Worm (Caenorhabditis elegans): Measurements from ENCODE around the gene F37B12.1.

ce11 chrII:9014188-9014587 is 14.9 kb downstream of the F37B12.1 start:
- TF ChIP-seq lsy-2 (tag; optimal IDR thresholded peaks at IDR 0.05) (no peak), lin-13 (tag; optimal IDR thresholded peaks at IDR 0.05) (no peak), nhr-76 (tag; optimal IDR thresholded peaks at IDR 0.05) (no peak), unc-62 (GFP tag; optimal IDR thresholded peaks at IDR 0.05) (no peak)
